Worm (Caenorhabditis elegans): ENCODE data around the gene sra-37.

DNA sequence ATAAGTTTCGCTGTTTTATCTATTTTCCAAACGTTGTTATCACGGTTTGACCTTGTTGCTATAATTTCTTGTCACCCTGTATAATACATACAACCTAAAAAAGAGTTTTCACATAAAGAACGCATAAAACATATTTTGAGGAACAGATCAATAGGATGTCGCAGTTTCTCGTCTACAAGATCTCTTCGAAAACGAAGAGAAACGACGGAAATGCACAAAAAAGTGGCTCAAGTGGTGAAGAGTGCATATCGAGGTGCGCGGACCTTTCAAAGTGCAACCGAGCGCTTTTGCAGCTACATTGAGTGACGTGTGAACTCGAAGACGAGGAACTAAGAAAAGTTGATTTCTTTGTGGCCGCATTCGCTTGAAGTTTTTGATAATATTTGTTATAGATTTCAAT is 21.1 kb upstream of the sra-37 start, which contains the start of gene Y26E6A.2:
- no peak for TF ChIP-seq flt-1 (GFP tag; IDR thresholded peaks at IDR 0.05)
- TF ChIP-seq ztf-23 (GFP tag; IDR thresholded peaks at IDR 0.05), result no peak
- TF ChIP-seq tab-1 (GFP tag; IDR thresholded peaks at IDR 0.05), result no peak
- no peak for TF ChIP-seq ztf-29 (GFP tag; IDR thresholded peaks at IDR 0.05)
